Fruit fly (Drosophila melanogaster) whole organism, wandering third instar larva: ENCODE results near the gene Smyd3.
A peak's percentile ranks its signal among the peaks of the same experiment; 100 is the strongest.

Experiments
- Abd-B ChIP-seq: fragments of >200 bp; optimal IDR thresholded peaks from 2 replicates; lab custom pipeline; 2017; ENCODE audit warnings: missing biosample characterization, missing genetic modification characterization
- HLH106 ChIP-seq: fragments of 200-800 bp; optimal IDR thresholded peaks from 3 replicates; lab custom pipeline; 2019; ENCODE audit warnings: missing biosample characterization, mild to moderate bottlenecking, missing genetic modification characterization, moderate library complexity
- Hnf4 ChIP-seq: fragments of 200-800 bp; sonication (Bioruptor generic); optimal IDR thresholded peaks from 2 replicates; lab custom pipeline; 2016; ENCODE audit warnings: missing biosample characterization, mild to moderate bottlenecking, missing genetic modification characterization
- Myc ChIP-seq: fragments of >200 bp; optimal IDR thresholded peaks from 2 replicates; lab custom pipeline; 2017
- N ChIP-seq: fragments of >200 bp; optimal IDR thresholded peaks from 2 replicates; lab custom pipeline; 2018; ENCODE audit warnings: missing biosample characterization, missing external identifiers, missing genetic modification characterization
- Vsx2 ChIP-seq: fragments of 200-300, 225-300 bp; sonication (Bioruptor generic); optimal IDR thresholded peaks from 2 replicates; lab custom pipeline; 2018; ENCODE audit warnings: missing biosample characterization, missing genetic modification characterization; ENCODE audit not compliant: partially characterized antibody
- dl ChIP-seq, 2 experiments: fragments of 175-275, 200-275 bp in 1 of 2; fragments of 200-275 bp in 1 of 2; sonication (Bioruptor generic); optimal IDR thresholded peaks; lab custom pipeline; 2018; ENCODE audit warnings: mild to moderate bottlenecking in 2 of 2, missing biosample characterization in 2 of 2, missing genetic modification characterization in 2 of 2, moderate library complexity in 2 of 2; ENCODE audit not compliant: partially characterized antibody in 2 of 2, insufficient read depth in 1 of 2
- dsf ChIP-seq: sonication (Bioruptor generic); optimal IDR thresholded peaks from 2 replicates; lab custom pipeline; 2016; ENCODE audit warnings: missing biosample characterization, missing genetic modification characterization, borderline replicate concordance
- ey ChIP-seq: fragments of 200-800 bp; sonication (Bioruptor generic); optimal IDR thresholded peaks from 2 replicates; lab custom pipeline; 2016; ENCODE audit warnings: missing biosample characterization, missing genetic modification characterization
- h ChIP-seq: fragments of 200-800 bp; sonication (Bioruptor generic); optimal IDR thresholded peaks from 3 replicates; lab custom pipeline; 2016; ENCODE audit warnings: missing biosample characterization, mild to moderate bottlenecking, missing genetic modification characterization
- jim ChIP-seq: fragments of 175-275, 200-325 bp; sonication (Bioruptor generic); optimal IDR thresholded peaks from 2 replicates; lab custom pipeline; 2016; ENCODE audit warnings: missing biosample characterization, mild to moderate bottlenecking, missing genetic modification characterization
- pan ChIP-seq: fragments of >200 bp; optimal IDR thresholded peaks from 2 replicates; lab custom pipeline; 2017
- psq ChIP-seq: fragments of 200-800 bp; sonication (Bioruptor generic); optimal IDR thresholded peaks from 3 replicates; lab custom pipeline; 2017; ENCODE audit warnings: missing biosample characterization, mild to moderate bottlenecking, missing genetic modification characterization, moderate library complexity
- usp ChIP-seq: fragments of >200 bp; optimal IDR thresholded peaks from 2 replicates; lab custom pipeline; 2017; ENCODE audit warnings: missing biosample characterization, missing genetic modification characterization

- TF ChIP-seq dl (GFP tag; optimal IDR thresholded peaks at IDR 0.05; lab: Kevin White, UChicago; ENCODE audit: insufficient read depth in 1 of 2, partially characterized antibody in 2 of 2) (no peak), N (GFP tag; lab: Kevin White, UChicago) (no peak), psq (GFP tag; lab: Kevin White, UChicago) (peak; percentile 2), dsf (no peak), Myc (lab: Kevin White, UChicago) (no peak), Vsx2 (GFP tag; lab: Kevin White, UChicago) (no peak), Abd-B (no peak), usp (GFP tag; lab: Kevin White, UChicago) (no peak), ey (GFP tag; lab: Kevin White, UChicago) (peak; percentile 27), HLH106 (no peak), pan (lab: Kevin White, UChicago) (no peak), Hnf4 (no peak), h (GFP tag; lab: Kevin White, UChicago) (peak; percentile 38), jim (GFP tag; lab: Kevin White, UChicago) (no peak)
Observed at dm6 chrX:2581793-2582503, 26.7 kb downstream of the Smyd3 start.
